Worm (Caenorhabditis elegans) whole organism, late embryonic: ENCODE results near the gene sre-7.

Source experiments
- che-1 ChIP-seq: sonication (generic microtip); optimal IDR thresholded peaks from 2 replicates; lab custom pipeline; 2016; ENCODE audit warnings: mild to moderate bottlenecking, missing genetic modification characterization, missing compliant biosample characterization
- nfya-1 ChIP-seq: sonication (generic microtip); optimal IDR thresholded peaks from 2 replicates; lab custom pipeline; 2017; ENCODE audit warnings: missing genetic modification characterization, mild to moderate bottlenecking, missing compliant biosample characterization, antibody characterized with exemption, moderate library complexity
- sox-4 ChIP-seq: sonication (generic microtip); optimal IDR thresholded peaks from 2 replicates; lab custom pipeline; 2017; ENCODE audit warnings: mild to moderate bottlenecking, missing genetic modification characterization, inconsistent platforms, missing compliant biosample characterization

DNA sequence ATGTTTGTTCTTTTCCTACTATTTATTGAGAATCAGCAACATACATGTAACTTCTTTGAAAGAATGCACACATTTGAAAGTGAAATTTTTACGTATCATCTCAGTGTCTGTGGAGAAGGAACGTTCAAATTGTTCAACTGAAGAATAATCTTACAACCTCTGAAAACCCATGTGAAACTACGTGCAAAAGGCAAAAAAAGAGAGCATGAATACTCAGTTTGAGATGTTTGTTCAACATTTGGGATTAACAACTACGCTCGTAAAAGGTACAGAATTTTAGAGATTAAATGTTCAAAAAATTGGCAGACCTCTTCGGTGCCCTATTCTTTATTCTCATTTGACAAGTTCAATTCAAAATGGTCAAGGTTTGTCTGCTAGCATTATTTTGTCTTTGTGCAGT is 8.0 kb downstream of the sre-7 start, which contains the start of gene K02E11.5:
- TF ChIP-seq che-1 (tag; lab: Kevin White, UChicago) (no peak), nfya-1 (tag; lab: Kevin White, UChicago) (no peak), sox-4 (tag; lab: Kevin White, UChicago) (no peak)
